Fruit fly (Drosophila melanogaster) whole organism, embryonic: ENCODE measurements around the gene CG43439.

Experiments used
- Atf-2 ChIP-seq: fragments of 200-800 bp; sonication (Bioruptor generic); optimal IDR thresholded peaks from 2 replicates; lab custom pipeline; 2016; ENCODE audit warnings: missing biosample characterization, missing genetic modification characterization
- Awh ChIP-seq: fragments of 200-800 bp; sonication (Bioruptor generic); IDR thresholded peaks from 2 replicates; pipeline ENCODE4, ENCODE4 v1.3.6; 2022; ENCODE audit warnings: missing biosample characterization, missing genetic modification characterization
- BEAF-32 ChIP-seq: fragments of 200-800 bp; sonication (Bioruptor generic); optimal IDR thresholded peaks from 3 replicates; lab custom pipeline; 2017; ENCODE audit warnings: missing biosample characterization, missing genetic modification characterization, mild to moderate bottlenecking, moderate library complexity, missing genetic modification reagents
- CG10321 ChIP-seq: fragments of 200-800 bp; sonication (Bioruptor generic); IDR thresholded peaks from 2 replicates; pipeline ENCODE4 v1.3.6; 2022; ENCODE audit warnings: missing biosample characterization, missing genetic modification characterization
- CG11247 ChIP-seq: fragments of 200-800 bp; sonication (Bioruptor generic); IDR thresholded peaks from 2 replicates; pipeline ENCODE4 v1.3.6; 2022; ENCODE audit warnings: missing biosample characterization, missing genetic modification characterization
- CG11695 ChIP-seq: fragments of 200-800 bp; sonication (Bioruptor generic); IDR thresholded peaks from 3 replicates; pipeline ENCODE4 v1.3.6; 2022; ENCODE audit warnings: missing biosample characterization, missing genetic modification characterization
- CG12071 ChIP-seq: fragments of 200-800 bp; sonication (Bioruptor generic); optimal IDR thresholded peaks from 3 replicates; lab custom pipeline; 2018; ENCODE audit warnings: missing biosample characterization, mild to moderate bottlenecking, missing genetic modification characterization
- CG12299 ChIP-seq: fragments of 200-800 bp; sonication (Bioruptor generic); optimal IDR thresholded peaks from 2 replicates; lab custom pipeline; 2018; ENCODE audit warnings: missing biosample characterization, mild to moderate bottlenecking, missing genetic modification characterization
- CG12391 ChIP-seq: fragments of 200-800 bp; sonication (Bioruptor generic); optimal IDR thresholded peaks from 3 replicates; lab custom pipeline; 2018; ENCODE audit warnings: missing biosample characterization, mild to moderate bottlenecking, missing genetic modification characterization, moderate library complexity
- CG15514 ChIP-seq: fragments of 200-800 bp; sonication (Bioruptor generic); optimal IDR thresholded peaks from 3 replicates; lab custom pipeline; 2017; ENCODE audit warnings: missing biosample characterization, missing genetic modification characterization, mild to moderate bottlenecking, moderate library complexity, missing genetic modification reagents
- CG15601 ChIP-seq: fragments of 200-800 bp; sonication (Bioruptor generic); optimal IDR thresholded peaks from 3 replicates; lab custom pipeline; 2019; ENCODE audit warnings: missing biosample characterization, mild to moderate bottlenecking, missing genetic modification characterization, moderate library complexity
- CG2120 ChIP-seq: fragments of 200-800 bp; sonication (Bioruptor generic); optimal IDR thresholded peaks from 3 replicates; lab custom pipeline; 2016; ENCODE audit warnings: missing biosample characterization, missing genetic modification characterization
- CG2889 ChIP-seq: fragments of 200-800 bp; sonication (Bioruptor generic); IDR thresholded peaks from 3 replicates; pipeline ENCODE4 v1.3.6; 2022; ENCODE audit warnings: missing biosample characterization, missing genetic modification characterization
- CG3838 ChIP-seq: fragments of 200-800 bp; sonication (Bioruptor generic); optimal IDR thresholded peaks from 3 replicates; lab custom pipeline; 2016; ENCODE audit warnings: missing biosample characterization, missing genetic modification characterization
- CG42726 ChIP-seq: fragments of 200-800 bp; sonication (Bioruptor generic); IDR thresholded peaks from 2 replicates; pipeline ENCODE4 v1.3.6; 2022; ENCODE audit warnings: missing biosample characterization, missing genetic modification characterization; ENCODE audit not compliant: partially characterized antibody
- CG4360 ChIP-seq: fragments of 200-800 bp; sonication (Bioruptor generic); IDR thresholded peaks from 2 replicates; pipeline ENCODE4 v1.3.6; 2022; ENCODE audit warnings: missing biosample characterization, missing genetic modification characterization
- CG6813 ChIP-seq: fragments of 200-800 bp; sonication (Bioruptor generic); optimal IDR thresholded peaks from 2 replicates; lab custom pipeline; 2017; ENCODE audit warnings: missing biosample characterization, missing genetic modification characterization, mild to moderate bottlenecking, moderate library complexity, missing genetic modification reagents
- CG7963 ChIP-seq: fragments of 200-800 bp; sonication (Bioruptor generic); IDR thresholded peaks from 3 replicates; pipeline ENCODE4 v1.3.6; 2022; ENCODE audit warnings: missing biosample characterization, missing genetic modification characterization; ENCODE audit not compliant: partially characterized antibody
- Dad ChIP-seq: fragments of 200-800 bp; sonication (Bioruptor generic); optimal IDR thresholded peaks from 3 replicates; lab custom pipeline; 2016; ENCODE audit warnings: missing biosample characterization, missing genetic modification characterization
- Doc2 ChIP-seq: fragments of 200-800 bp; sonication (Bioruptor generic); IDR thresholded peaks from 2 replicates; pipeline ENCODE4 v1.3.6; 2022; ENCODE audit warnings: missing biosample characterization, missing genetic modification characterization
- Drgx ChIP-seq: fragments of 200-800 bp; sonication (Bioruptor generic); IDR thresholded peaks from 2 replicates; pipeline ENCODE4 v1.3.6; 2022; ENCODE audit warnings: missing biosample characterization, missing genetic modification characterization
- E2f2 ChIP-seq: fragments of 200-800 bp; sonication (Bioruptor generic); IDR thresholded peaks from 2 replicates; pipeline ENCODE4 v1.3.6; 2022; ENCODE audit warnings: missing biosample characterization, missing genetic modification characterization
- Gsc ChIP-seq: fragments of 200-800 bp; sonication (Bioruptor generic); IDR thresholded peaks from 2 replicates; pipeline ENCODE4 v1.3.6; 2022; ENCODE audit warnings: missing biosample characterization, missing genetic modification characterization
- HLH3B ChIP-seq: fragments of 200-800 bp; sonication (Bioruptor generic); IDR thresholded peaks from 2 replicates; pipeline ENCODE4 v1.3.6; 2022; ENCODE audit warnings: missing biosample characterization, missing genetic modification characterization
- HLH54F ChIP-seq: fragments of 200-800 bp; sonication (Bioruptor generic); optimal IDR thresholded peaks from 3 replicates; lab custom pipeline; 2016; ENCODE audit warnings: missing biosample characterization, missing genetic modification characterization
- HLHmδ ChIP-seq: fragments of 200-800 bp; sonication (Bioruptor generic); optimal IDR thresholded peaks from 2 replicates; lab custom pipeline; 2018; ENCODE audit warnings: missing biosample characterization, mild to moderate bottlenecking, missing genetic modification characterization, moderate library complexity
- Kr ChIP-seq: fragments of 200-800 bp; sonication (Bioruptor generic); optimal IDR thresholded peaks from 2 replicates; lab custom pipeline; 2017; ENCODE audit warnings: missing biosample characterization, mild to moderate bottlenecking, missing genetic modification characterization
- Mrtf ChIP-seq: fragments of 200-800 bp; sonication (Bioruptor generic); IDR thresholded peaks from 3 replicates; pipeline ENCODE4 v1.3.6; 2022; ENCODE audit warnings: missing biosample characterization, missing genetic modification characterization
- Stat92E ChIP-seq, 3 experiments: fragments of >200 bp in 2 of 3; fragments of 200-800 bp in 1 of 3; sonication (Bioruptor generic) in 1 of 3; optimal IDR thresholded peaks; 2 replicates each; lab custom pipeline; 2017 to 2019; ENCODE audit warnings: missing biosample characterization in 3 of 3, missing genetic modification characterization in 3 of 3, mild to moderate bottlenecking in 1 of 3, moderate library complexity in 1 of 3
- cato ChIP-seq: fragments of 200-800 bp; sonication (Bioruptor generic); optimal IDR thresholded peaks from 2 replicates; lab custom pipeline; 2016; ENCODE audit warnings: missing biosample characterization, missing genetic modification characterization, borderline replicate concordance
- dati ChIP-seq: fragments of 200-800 bp; sonication (Bioruptor generic); IDR thresholded peaks from 2 replicates; pipeline ENCODE4 v1.3.6; 2022; ENCODE audit warnings: missing biosample characterization, missing genetic modification characterization
- fd96Cb ChIP-seq: fragments of 200-800 bp; sonication (Bioruptor generic); optimal IDR thresholded peaks from 2 replicates; lab custom pipeline; 2018; ENCODE audit warnings: missing biosample characterization, mild to moderate bottlenecking, missing genetic modification characterization, moderate library complexity
- gce ChIP-seq: fragments of 200-800 bp; sonication (Bioruptor generic); IDR thresholded peaks from 3 replicates; pipeline ENCODE4 v1.3.6; 2022; ENCODE audit warnings: missing biosample characterization, missing genetic modification characterization
- gcm2 ChIP-seq: fragments of 200-800 bp; sonication (Bioruptor generic); optimal IDR thresholded peaks from 2 replicates; lab custom pipeline; 2016; ENCODE audit warnings: missing biosample characterization, missing genetic modification characterization
- inv ChIP-seq: fragments of 200-800 bp; sonication (Bioruptor generic); IDR thresholded peaks from 2 replicates; pipeline ENCODE4 v1.3.6; 2022; ENCODE audit warnings: missing biosample characterization, missing genetic modification characterization; ENCODE audit not compliant: partially characterized antibody
- kni ChIP-seq: fragments of 200-800 bp; sonication (Bioruptor generic); optimal IDR thresholded peaks from 3 replicates; lab custom pipeline; 2017; ENCODE audit warnings: mild to moderate bottlenecking, missing biosample characterization, missing genetic modification reagents, missing genetic modification characterization
- lab ChIP-seq: fragments of 200-800 bp; sonication (Bioruptor generic); optimal IDR thresholded peaks from 3 replicates; lab custom pipeline; 2017; ENCODE audit warnings: missing biosample characterization, missing genetic modification characterization, mild to moderate bottlenecking, moderate library complexity, missing genetic modification reagents
- lmd ChIP-seq: fragments of 200-800 bp; sonication (Bioruptor generic); IDR thresholded peaks from 2 replicates; pipeline ENCODE4 v1.3.6; 2022; ENCODE audit warnings: missing biosample characterization, missing genetic modification characterization
- repo ChIP-seq: fragments of 200-800 bp; sonication (Bioruptor generic); optimal IDR thresholded peaks from 2 replicates; lab custom pipeline; 2016; ENCODE audit warnings: missing biosample characterization, missing genetic modification characterization
- row ChIP-seq: fragments of 200-800 bp; sonication (Bioruptor generic); IDR thresholded peaks from 3 replicates; pipeline ENCODE4 v1.3.6; 2022; ENCODE audit warnings: missing biosample characterization, missing genetic modification characterization
- slbo ChIP-seq: fragments of 200-800 bp; sonication (Bioruptor generic); IDR thresholded peaks from 2 replicates; pipeline ENCODE4 v1.3.6; 2022; ENCODE audit warnings: missing biosample characterization, missing genetic modification characterization
- sna ChIP-seq: fragments of 200-800 bp; sonication (Bioruptor generic); IDR thresholded peaks from 2 replicates; pipeline ENCODE4 v1.3.6; 2022; ENCODE audit warnings: missing biosample characterization, missing genetic modification characterization; ENCODE audit not compliant: partially characterized antibody
- ssp ChIP-seq: fragments of 200-800 bp; sonication (Bioruptor generic); IDR thresholded peaks from 2 replicates; pipeline ENCODE4 v1.3.6; 2022; ENCODE audit warnings: missing biosample characterization, missing genetic modification characterization
- tap ChIP-seq: fragments of 200-800 bp; optimal IDR thresholded peaks from 3 replicates; lab custom pipeline; 2019; ENCODE audit warnings: missing biosample characterization, mild to moderate bottlenecking, missing genetic modification characterization, moderate library complexity
- tin ChIP-seq: fragments of 200-800 bp; sonication (Bioruptor generic); optimal IDR thresholded peaks from 3 replicates; lab custom pipeline; 2016; ENCODE audit warnings: missing biosample characterization, missing genetic modification characterization
- trh ChIP-seq: fragments of 200-800 bp; sonication (Bioruptor generic); optimal IDR thresholded peaks from 2 replicates; lab custom pipeline; 2016; ENCODE audit warnings: missing biosample characterization, missing genetic modification characterization
- tx ChIP-seq: fragments of 200-800 bp; sonication (Bioruptor generic); optimal IDR thresholded peaks from 2 replicates; lab custom pipeline; 2016; ENCODE audit warnings: missing biosample characterization, missing genetic modification characterization
- wor ChIP-seq: fragments of 200-800 bp; sonication (Bioruptor generic); IDR thresholded peaks from 2 replicates; pipeline ENCODE4 v1.3.6; 2022; ENCODE audit warnings: missing biosample characterization, missing genetic modification characterization

The CG43439 gene

DNA sequence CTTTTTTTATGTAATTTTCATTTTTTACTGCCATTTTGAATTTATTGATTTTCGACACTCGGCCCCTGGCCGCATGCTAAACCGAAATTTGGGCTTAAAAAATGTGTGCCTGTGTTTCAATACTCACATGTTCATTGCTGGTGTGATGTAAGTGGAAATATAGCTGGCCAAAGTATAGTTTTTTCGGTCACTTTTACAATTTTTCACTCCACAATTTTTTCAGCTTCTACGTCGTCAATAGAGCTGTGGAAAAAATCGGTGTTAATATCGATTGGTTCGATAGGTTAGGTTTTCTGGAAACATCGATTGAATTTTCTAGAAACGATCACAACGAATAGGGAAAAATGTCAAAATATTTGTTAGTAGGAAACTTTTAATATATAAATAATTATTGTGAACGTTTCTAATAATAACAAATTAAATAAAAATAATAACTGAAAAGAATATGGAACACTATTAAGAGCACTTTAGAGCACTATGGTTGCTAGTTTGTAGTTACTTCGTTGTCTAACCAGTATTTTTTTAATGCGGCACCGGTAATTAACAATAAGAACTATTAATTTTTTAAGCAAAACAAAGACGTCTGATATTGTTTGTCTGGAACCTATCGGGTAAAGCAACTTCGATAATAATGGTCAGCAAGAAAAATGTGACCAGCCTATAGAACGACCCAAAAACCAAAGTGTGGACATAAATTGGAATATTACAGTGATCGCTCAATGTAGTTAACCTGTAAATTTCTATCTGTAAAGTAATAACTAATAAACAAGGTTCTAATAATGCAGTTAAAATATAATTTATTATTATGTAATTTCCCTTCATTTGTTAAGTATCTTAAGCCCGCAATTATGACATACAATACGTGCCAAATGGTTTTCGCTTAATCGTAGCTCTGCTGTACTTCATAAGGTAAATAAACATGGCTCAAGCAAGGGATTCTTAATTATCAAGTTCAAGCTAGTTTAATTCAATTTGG, 28.8 kb downstream of the CG43439 start, which contains the start of the genes CG10077 and CG9948 (continued):
- peak; percentile 95 for TF ChIP-seq slbo
- TF ChIP-seq inv (GFP tag; lab: Robert Waterston, UW) = peak; percentile 63
- TF ChIP-seq Gsc (GFP tag; lab: Robert Waterston, UW) = peak; percentile 66
- peak; percentile 93 for TF ChIP-seq lmd (GFP tag; lab: Robert Waterston, UW)
- peak; percentile 84 for TF ChIP-seq Awh (GFP tag; lab: Robert Waterston, UW)
- TF ChIP-seq repo (GFP tag; lab: Kevin White, UChicago) = peak; percentile 16
- TF ChIP-seq HLH54F (GFP tag; lab: Kevin White, UChicago) = peak; percentile 51
- TF ChIP-seq lab (GFP tag; lab: Kevin White, UChicago) = peak; percentile 93
- TF ChIP-seq Kr (GFP tag; lab: Kevin White, UChicago) = no peak
- TF ChIP-seq trh (GFP tag; lab: Kevin White, UChicago) = peak; percentile 67
- TF ChIP-seq HLH3B (GFP tag; lab: Robert Waterston, UW) = peak; percentile 91
- TF ChIP-seq Stat92E (GFP tag; optimal IDR thresholded peaks at IDR 0.05; lab: Kevin White, UChicago) = peak in 1 of 3 experiments; percentile 76
- peak; percentile 86 for TF ChIP-seq CG12299 (tag; lab: Kevin White, UChicago)
- TF ChIP-seq kni (GFP tag; lab: Kevin White, UChicago) = peak; percentile 64
- peak; percentile 72 for TF ChIP-seq ssp (GFP tag; lab: Robert Waterston, UW)
- peak; percentile 40 for TF ChIP-seq Dad (GFP tag; lab: Kevin White, UChicago)
- no peak for TF ChIP-seq HLHmδ
- TF ChIP-seq BEAF-32 = peak; percentile 79
- peak; percentile 83 for TF ChIP-seq Drgx (GFP tag; lab: Robert Waterston, UW)
- TF ChIP-seq Mrtf (GFP tag; lab: Robert Waterston, UW) = peak; percentile 88
- peak; percentile 79 for TF ChIP-seq CG12071 (GFP tag; lab: Kevin White, UChicago)
- peak; percentile 86 for TF ChIP-seq CG15601
- TF ChIP-seq CG42726 (GFP tag; lab: Robert Waterston, UW) = peak; percentile 49; the same call in 1 of the 2 replicates
- peak; percentile 82; the same call in 2 of the 3 replicates for TF ChIP-seq gce (GFP tag; lab: Robert Waterston, UW)
- TF ChIP-seq E2f2 = peak; percentile 72
- TF ChIP-seq CG12391 (tag; lab: Kevin White, UChicago) = peak; percentile 93
- TF ChIP-seq CG3838 (GFP tag; lab: Kevin White, UChicago) = peak; percentile 27
- TF ChIP-seq CG7963 = peak; percentile 61; the same call in 1 of the 3 replicates
- TF ChIP-seq CG4360 (GFP tag; lab: Robert Waterston, UW) = peak; percentile 56
- peak; percentile 78 for TF ChIP-seq CG10321 (GFP tag; lab: Robert Waterston, UW)
- TF ChIP-seq tx (GFP tag; lab: Kevin White, UChicago) = peak; percentile 9
- peak; percentile 85 for TF ChIP-seq CG11695 (GFP tag; lab: Robert Waterston, UW)
- TF ChIP-seq CG11247 (GFP tag; lab: Robert Waterston, UW) = peak; percentile 80
- no peak for TF ChIP-seq Doc2
- TF ChIP-seq sna (GFP tag; lab: Robert Waterston, UW) = peak; percentile 60
- TF ChIP-seq tap = peak; percentile 91
- peak; percentile 77 for TF ChIP-seq CG15514 (GFP tag; lab: Kevin White, UChicago)
- TF ChIP-seq cato (GFP tag; lab: Kevin White, UChicago) = peak; percentile 79
- TF ChIP-seq row = peak; percentile 99
- peak; percentile 75 for TF ChIP-seq CG6813
- TF ChIP-seq CG2120 (GFP tag; lab: Kevin White, UChicago) = peak; percentile 89
- TF ChIP-seq wor (GFP tag; lab: Robert Waterston, UW) = peak; percentile 79
- peak; percentile 64 for TF ChIP-seq Atf-2 (GFP tag; lab: Kevin White, UChicago)
- peak; percentile 71 for TF ChIP-seq dati (GFP tag; lab: Robert Waterston, UW)
- peak; percentile 88 for TF ChIP-seq tin (GFP tag; lab: Kevin White, UChicago)
- TF ChIP-seq CG2889 (GFP tag; lab: Robert Waterston, UW) = peak; percentile 80
- TF ChIP-seq fd96Cb (tag; lab: Kevin White, UChicago) = peak; percentile 88
- peak; percentile 4 for TF ChIP-seq gcm2 (GFP tag; lab: Kevin White, UChicago)
